Worm (Caenorhabditis elegans): Measurements from ENCODE around the gene spin-1.

Gene spin-1

DNA sequence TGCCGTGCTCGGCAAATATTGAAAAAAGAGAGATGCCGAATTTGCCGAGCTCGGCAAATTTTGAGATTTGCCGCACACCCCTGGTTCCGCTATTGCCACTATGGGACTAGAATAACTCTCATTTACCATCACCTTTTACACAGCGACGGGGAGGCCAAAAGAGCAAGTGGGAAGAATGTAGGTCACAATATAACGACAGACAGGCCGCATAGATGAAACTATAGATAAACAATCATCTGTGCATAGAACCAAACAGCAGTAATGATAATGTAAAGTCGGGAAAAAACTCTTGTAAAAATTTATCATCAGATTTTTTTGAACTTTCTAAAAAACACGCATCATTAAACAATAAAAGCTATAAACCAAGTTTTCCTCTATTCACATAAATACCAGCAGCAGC lies 46.4 kb upstream of the spin-1 start, which contains the start of gene kmo-2:
Gene kmo-2, minus strand, starts transcription at position 101 of the 400 bp plus-strand sequence.
- TF ChIP-seq fkh-4 (tag; optimal IDR thresholded peaks at IDR 0.05; ENCODE audit: borderline replicate concordance): no peak
- no peak for TF ChIP-seq nhr-47 (tag; optimal IDR thresholded peaks at IDR 0.05)
- TF ChIP-seq aha-1 (tag; optimal IDR thresholded peaks at IDR 0.05): no peak
- no peak for TF ChIP-seq unc-30 (tag; optimal IDR thresholded peaks at IDR 0.05)
- TF ChIP-seq mdl-1 (tag; optimal IDR thresholded peaks at IDR 0.05): no peak
- TF ChIP-seq swsn-7 (tag; optimal IDR thresholded peaks at IDR 0.05): no peak
- TF ChIP-seq snu-23 (GFP tag; optimal IDR thresholded peaks at IDR 0.05): no peak
- no peak for TF ChIP-seq lir-3 (tag; optimal IDR thresholded peaks at IDR 0.05; ENCODE audit: poor library complexity)
- TF ChIP-seq zag-1 (tag; optimal IDR thresholded peaks at IDR 0.05): no peak
- no peak for TF ChIP-seq ceh-90 (tag; optimal IDR thresholded peaks at IDR 0.05)
- no peak for TF ChIP-seq lin-14 (GFP tag; optimal IDR thresholded peaks at IDR 0.05)
- no peak for TF ChIP-seq unc-86 (tag; optimal IDR thresholded peaks at IDR 0.05)
- no peak for TF ChIP-seq pag-3 (tag; optimal IDR thresholded peaks at IDR 0.05; ENCODE audit: borderline replicate concordance, insufficient read depth)
- no peak for TF ChIP-seq dpl-1 (GFP tag; optimal IDR thresholded peaks at IDR 0.05)
- no peak for TF ChIP-seq blmp-1 (tag; optimal IDR thresholded peaks at IDR 0.05)
- TF ChIP-seq ztf-4 (tag; optimal IDR thresholded peaks at IDR 0.05): no peak
- TF ChIP-seq nhr-90 (tag; optimal IDR thresholded peaks at IDR 0.05; ENCODE audit: poor library complexity): no peak

DNA sequence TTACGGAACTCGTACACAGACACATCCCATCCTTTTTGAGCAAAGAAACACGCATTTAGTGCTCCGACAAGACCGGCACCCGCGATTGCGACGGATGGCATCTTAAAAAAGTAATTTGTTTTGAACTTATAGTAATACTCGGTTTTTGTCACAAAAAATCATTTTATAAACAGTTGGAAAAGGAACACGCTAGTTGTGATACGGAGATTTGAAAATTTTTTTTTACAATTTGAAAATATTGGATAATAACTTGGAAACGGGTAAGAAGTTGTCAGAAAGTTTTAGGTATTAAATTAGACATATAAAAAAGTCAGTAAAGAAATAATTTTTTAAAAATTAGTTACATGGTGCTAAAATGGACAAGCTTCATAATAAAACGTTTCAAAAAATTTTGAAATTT lies 44.4 kb upstream of the spin-1 start, which contains the start of gene kmo-1:
Gene kmo-1, minus strand, starts transcription at position 101 of the 400 bp plus-strand sequence.
- no peak for TF ChIP-seq nhr-47 (tag; optimal IDR thresholded peaks at IDR 0.05)
- TF ChIP-seq fkh-8 (tag; optimal IDR thresholded peaks at IDR 0.05): no peak
- no peak for TF ChIP-seq aly-2 (tag; optimal IDR thresholded peaks at IDR 0.05)
- no peak for TF ChIP-seq snpc-4 (tag; optimal IDR thresholded peaks at IDR 0.05)
- TF ChIP-seq lir-3 (tag; optimal IDR thresholded peaks at IDR 0.05; ENCODE audit: poor library complexity): no peak

DNA sequence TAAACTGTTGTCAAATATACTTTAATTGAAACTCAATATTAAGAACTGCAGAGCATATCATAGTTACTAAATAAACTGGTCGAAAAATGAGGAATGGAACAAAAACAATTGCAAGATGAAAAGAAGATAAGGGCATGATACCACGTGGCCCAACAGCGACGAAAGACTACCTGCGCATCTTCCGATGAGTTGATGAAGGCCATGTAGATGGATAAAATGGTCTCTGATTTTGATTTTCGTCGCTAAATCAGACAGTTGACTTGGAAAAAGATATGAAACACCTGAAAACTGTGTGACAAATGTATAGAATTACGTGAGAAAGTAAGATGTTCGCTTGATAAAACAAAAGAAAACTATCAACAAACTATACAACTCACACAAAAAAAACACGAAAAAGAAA lies 43.3 kb upstream of the spin-1 start:
- TF ChIP-seq mdl-1 (tag; optimal IDR thresholded peaks at IDR 0.05) (peak in 1 of 2 experiments; percentile 79), nhr-85 (tag) (peak; percentile 94), lin-35 (GFP tag; optimal IDR thresholded peaks at IDR 0.05) (peak in 1 of 2 experiments; percentile 38), unc-62 (GFP tag; optimal IDR thresholded peaks at IDR 0.05) (no peak), snu-23 (GFP tag; optimal IDR thresholded peaks at IDR 0.05) (peak; percentile 66), C16A3.4 (tag; optimal IDR thresholded peaks at IDR 0.05) (peak; percentile 16), fkh-10 (GFP tag; optimal IDR thresholded peaks at IDR 0.05) (no peak), mep-1 (tag; optimal IDR thresholded peaks at IDR 0.05) (peak; percentile 46), blmp-1 (tag; optimal IDR thresholded peaks at IDR 0.05) (peak; percentile 72), nhr-11 (tag; optimal IDR thresholded peaks at IDR 0.05) (no peak), unc-130 (tag; optimal IDR thresholded peaks at IDR 0.05) (peak; percentile 35), nhr-71 (tag; optimal IDR thresholded peaks at IDR 0.05) (peak; percentile 59), elt-3 (tag; optimal IDR thresholded peaks at IDR 0.05) (peak in 4 of 6 experiments; percentile 41 to 93 (median 89)), egl-27 (tag; optimal IDR thresholded peaks at IDR 0.05) (no peak), fos-1 (tag; optimal IDR thresholded peaks at IDR 0.05) (no peak), nhr-19 (GFP tag; conservative IDR thresholded peaks at IDR 0.05) (peak; percentile 17; the same call in 1 of the 2 replicates), lin-14 (GFP tag; optimal IDR thresholded peaks at IDR 0.05) (peak; percentile 81), hlh-4 (tag; optimal IDR thresholded peaks at IDR 0.05) (no peak), nhr-20 (tag; optimal IDR thresholded peaks at IDR 0.05) (peak; percentile 79), isw-1 (GFP tag; IDR thresholded peaks at IDR 0.05) (no peak)

ce11 chrV:12074886-12075285 lies 39.9 kb upstream of the spin-1 start, which contains the start of gene R07B7.6:
Gene R07B7.6, minus strand, starts transcription at chrV:12074986.
- TF ChIP-seq lin-14 (GFP tag; optimal IDR thresholded peaks at IDR 0.05) (no peak), egl-13 (tag; optimal IDR thresholded peaks at IDR 0.05) (no peak), skn-1 (tag; optimal IDR thresholded peaks at IDR 0.05) (no peak), irx-1 (tag; optimal IDR thresholded peaks at IDR 0.05) (no peak), dsc-1 (tag; optimal IDR thresholded peaks at IDR 0.05) (no peak), elt-3 (tag; optimal IDR thresholded peaks at IDR 0.05) (no peak), nhr-11 (tag; optimal IDR thresholded peaks at IDR 0.05) (no peak), lin-13 (GFP tag; optimal IDR thresholded peaks at IDR 0.05) (no peak), lin-35 (GFP tag; optimal IDR thresholded peaks at IDR 0.05) (no peak), nhr-71 (tag; optimal IDR thresholded peaks at IDR 0.05) (no peak), tbx-2 (tag; optimal IDR thresholded peaks at IDR 0.05) (no peak), nhr-19 (GFP tag; conservative IDR thresholded peaks at IDR 0.05) (no peak), lir-3 (tag; optimal IDR thresholded peaks at IDR 0.05; ENCODE audit: poor library complexity) (no peak), hlh-17 (GFP tag; optimal IDR thresholded peaks at IDR 0.05; ENCODE audit: borderline replicate concordance) (no peak), efl-3 (GFP tag; optimal IDR thresholded peaks at IDR 0.05) (no peak), sox-4 (tag; optimal IDR thresholded peaks at IDR 0.05) (no peak), vab-15 (tag; optimal IDR thresholded peaks at IDR 0.05) (no peak)
